Worm (Caenorhabditis elegans): ENCODE data around the gene mltn-5.

Gene mltn-5

DNA sequence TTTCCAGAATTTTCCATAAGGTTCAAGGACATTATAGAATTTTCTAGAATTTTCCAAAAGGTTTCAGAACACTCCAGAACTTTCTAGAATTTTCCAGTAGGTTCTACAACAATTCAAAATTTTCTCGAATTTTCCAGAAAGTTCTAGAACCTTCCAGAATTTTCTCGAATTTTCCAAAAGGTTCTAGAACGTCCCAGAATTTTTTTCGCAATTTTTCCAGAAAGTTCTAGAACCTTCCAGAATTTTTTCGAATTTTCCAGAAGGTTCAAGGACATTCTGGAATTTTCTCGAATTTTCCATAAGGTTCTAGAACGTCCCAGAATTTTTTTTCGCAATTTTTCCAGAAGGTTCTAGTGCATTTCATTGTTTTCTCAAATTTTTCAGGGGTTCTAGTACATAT is 52.7 kb downstream of the mltn-5 start:
- TF ChIP-seq nhr-85 (tag) = peak; percentile 27
- TF ChIP-seq lin-14 (GFP tag; optimal IDR thresholded peaks at IDR 0.05) = no peak

DNA sequence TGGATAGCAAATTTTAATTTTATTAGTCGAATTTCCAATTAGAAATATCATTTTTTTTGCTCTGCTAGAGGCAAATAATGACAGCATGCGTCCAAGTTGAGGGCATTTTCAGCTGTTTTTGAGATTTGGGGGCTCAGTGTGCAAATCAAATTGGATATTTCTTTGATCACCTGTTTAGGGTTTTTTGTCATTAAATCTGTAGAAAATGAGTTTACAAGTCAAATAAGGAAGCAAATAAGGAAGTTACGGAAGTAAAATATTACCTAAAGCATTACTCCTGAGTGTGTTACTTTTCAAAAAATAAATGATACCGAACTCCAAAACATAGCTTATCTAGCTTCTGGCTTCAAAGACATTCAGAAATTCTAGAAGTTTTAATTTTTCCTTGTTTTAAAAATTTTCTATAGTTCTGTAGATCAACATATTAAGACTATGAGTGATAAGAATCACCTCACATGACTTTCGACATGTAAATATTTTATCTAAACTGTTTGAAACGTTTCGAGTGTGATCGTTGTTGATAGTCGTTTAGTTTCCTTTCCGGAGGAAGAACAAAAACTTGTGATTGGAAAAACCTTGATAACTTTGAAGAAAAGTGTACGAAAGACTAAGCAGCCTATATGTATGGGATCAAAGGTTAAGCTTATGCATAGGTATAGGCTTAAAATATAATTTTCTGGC is 55.0 kb downstream of the mltn-5 start, which contains the start of gene sre-48:
sre-48 (minus strand) TSS at position 51 of the 681 bp plus-strand sequence.
- TF ChIP-seq lin-35 (GFP tag; optimal IDR thresholded peaks at IDR 0.05) = peak in 1 of 2 experiments; percentile 39
- TF ChIP-seq nhr-71 (tag; optimal IDR thresholded peaks at IDR 0.05) = no peak
- no peak for TF ChIP-seq fkh-10 (GFP tag; optimal IDR thresholded peaks at IDR 0.05)
- TF ChIP-seq pax-3 (tag; optimal IDR thresholded peaks at IDR 0.05) = no peak
- TF ChIP-seq jun-1 (tag; optimal IDR thresholded peaks at IDR 0.05) = peak; percentile 60
- TF ChIP-seq elt-2 (tag; optimal IDR thresholded peaks at IDR 0.05) = peak; percentile 98
- TF ChIP-seq nhr-20 (tag; optimal IDR thresholded peaks at IDR 0.05) = peak; percentile 25

All from whole organism, L1 larva.